Worm (Caenorhabditis elegans) whole organism, L4/young adult: ENCODE results near the gene H20E11.3.
"Not testable (repeated sequence)": the region's sequence is repeated elsewhere in the genome, so short reads cannot be mapped to it uniquely, and the experiment has no call there.

Experiments used
- W03F9.2 ChIP-seq: fragments of 150-350 bp; optimal IDR thresholded peaks from 2 replicates; lab custom pipeline; 2014; ENCODE audit warnings: missing biosample characterization, missing genetic modification characterization
- dao-5 ChIP-seq: sonication (generic microtip); optimal IDR thresholded peaks from 2 replicates; lab custom pipeline; 2016; ENCODE audit warnings: missing genotype, missing genetic modification characterization, moderate library complexity, missing compliant biosample characterization
- him-1 ChIP-seq: sonication (generic microtip); optimal IDR thresholded peaks from 2 replicates; lab custom pipeline; 2016; ENCODE audit warnings: missing genotype, missing genetic modification reagents, missing genetic modification characterization, missing compliant biosample characterization

- not testable (repeated sequence) for TF ChIP-seq dao-5 (tag; lab: Kevin White, UChicago); W03F9.2; him-1 (tag; lab: Kevin White, UChicago)
Observed at ce11 chrIV:6827477-6827876, 2.9 kb downstream of the H20E11.3 start, which contains the start of gene H20E11.2.
